Fruit fly (Drosophila melanogaster): ENCODE measurements around the gene GV1.

The GV1 gene

dm6 chr3L:1844600-1844999 lies 34.2 kb downstream of the GV1 start:
- peak; percentile 86 for TF ChIP-seq Drgx (GFP tag; IDR thresholded peaks at IDR 0.05)
- no peak for TF ChIP-seq Sry-δ (GFP tag; optimal IDR thresholded peaks at IDR 0.05)
- no peak for TF ChIP-seq prd (optimal IDR thresholded peaks at IDR 0.05)
- 0 out of 3 replicates have a peak, but pooled peaks have one; percentile 8 for TF ChIP-seq prd (GFP tag; IDR thresholded peaks at IDR 0.05)
- 0 out of 2 replicates have a peak, but pooled peaks have one; percentile 14 for TF ChIP-seq slbo (GFP tag; IDR thresholded peaks at IDR 0.05)
- TF ChIP-seq CG10366 (GFP tag; IDR thresholded peaks at IDR 0.05) = no peak
- no peak for TF ChIP-seq Bdp1 (GFP tag; optimal IDR thresholded peaks at IDR 0.05)
- no peak for TF ChIP-seq CG12104 (GFP tag; optimal IDR thresholded peaks at IDR 0.05)

- TF ChIP-seq CTCF (GFP tag; optimal IDR thresholded peaks at IDR 0.05) (no peak), cwo (GFP tag; optimal IDR thresholded peaks at IDR 0.05) (no peak), Bgb (GFP tag; IDR thresholded peaks at IDR 0.05; ENCODE audit: partially characterized antibody) (peak; percentile 18; the same call in 1 of the 2 replicates)
Observed at dm6 chr3L:1850498-1850897, 40.1 kb downstream of the GV1 start.

- TF ChIP-seq Drgx (GFP tag; IDR thresholded peaks at IDR 0.05) (no peak), pan (optimal IDR thresholded peaks at IDR 0.05) (no peak), pan (GFP tag; optimal IDR thresholded peaks at IDR 0.05 in 1 of 2, IDR thresholded peaks at IDR 0.05 in 1 of 2) (no peak), CG13296 (GFP tag; optimal IDR thresholded peaks at IDR 0.05) (no peak), CG13775 (GFP tag; optimal IDR thresholded peaks at IDR 0.05) (no peak), Atf3 (GFP tag; optimal IDR thresholded peaks at IDR 0.05) (no peak)
Observed at dm6 chr3L:1853277-1853676, 42.9 kb downstream of the GV1 start.

dm6 chr3L:1855491-1855890 lies 45.1 kb downstream of the GV1 start, which contains the start of gene CNMa:
CNMa (minus strand) TSS chr3L:1855591.
- TF ChIP-seq Atf-2 (GFP tag; optimal IDR thresholded peaks at IDR 0.05) (no peak), gfzf (GFP tag; optimal IDR thresholded peaks at IDR 0.05) (no peak), Hr78 (GFP tag; optimal IDR thresholded peaks at IDR 0.05) (peak in 1 of 2 experiments; percentile 35), so (GFP tag; IDR thresholded peaks at IDR 0.05) (no peak), tx (GFP tag; optimal IDR thresholded peaks at IDR 0.05) (no peak), CG10274 (GFP tag; optimal IDR thresholded peaks at IDR 0.05) (peak; percentile 21)

- TF ChIP-seq CG8359 (GFP tag; optimal IDR thresholded peaks at IDR 0.05; ENCODE audit: borderline replicate concordance) (no peak), onecut (GFP tag; IDR thresholded peaks at IDR 0.05) (peak; percentile 53), vnd (GFP tag; IDR thresholded peaks at IDR 0.05; ENCODE audit: partially characterized antibody) (no peak), CG12942 (GFP tag; optimal IDR thresholded peaks at IDR 0.05) (peak; percentile 68), Vsx1 (GFP tag; optimal IDR thresholded peaks at IDR 0.05) (no peak), rib (GFP tag; IDR thresholded peaks at IDR 0.05) (no peak), CG2875 (GFP tag; optimal IDR thresholded peaks at IDR 0.05) (peak; percentile 12), sisA (GFP tag; IDR thresholded peaks at IDR 0.05) (peak; percentile 63), Sry-β (GFP tag; optimal IDR thresholded peaks at IDR 0.05) (peak; percentile 8), CG10274 (GFP tag; optimal IDR thresholded peaks at IDR 0.05) (peak; percentile 5), HLHmδ (GFP tag; optimal IDR thresholded peaks at IDR 0.05) (no peak), ci (GFP tag; IDR thresholded peaks at IDR 0.05) (0 out of 3 replicates have a peak, but pooled peaks have one; percentile 11), CG1603 (tag; optimal IDR thresholded peaks at IDR 0.05) (peak; percentile 84), NC2β (GFP tag; optimal IDR thresholded peaks at IDR 0.05) (peak; percentile 80), PHDP (tag; optimal IDR thresholded peaks at IDR 0.05) (peak; percentile 73), CG34224 (GFP tag; IDR thresholded peaks at IDR 0.05; ENCODE audit: partially characterized antibody) (no peak), CG30020 (tag; optimal IDR thresholded peaks at IDR 0.05) (peak; percentile 93), chm (GFP tag; IDR thresholded peaks at IDR 0.05) (0 out of 2 replicates have a peak, but pooled peaks have one; percentile 23), grn (GFP tag; optimal IDR thresholded peaks at IDR 0.05) (peak; percentile 69), CG1647 (GFP tag; optimal IDR thresholded peaks at IDR 0.05) (peak; percentile 4), pros (GFP tag; optimal IDR thresholded peaks at IDR 0.05) (no peak), CG15011 (GFP tag; optimal IDR thresholded peaks at IDR 0.05) (peak; percentile 24)
Observed at dm6 chr3L:1856467-1857350, 46.3 kb downstream of the GV1 start, which contains the start of gene CG12024. CG12024 (plus strand) TSS chr3L:1857165.
